Fruit fly (Drosophila melanogaster): ENCODE data around the gene Nprl2.
A peak's percentile ranks its signal among the peaks of the same experiment; 100 is the strongest.

DNA sequence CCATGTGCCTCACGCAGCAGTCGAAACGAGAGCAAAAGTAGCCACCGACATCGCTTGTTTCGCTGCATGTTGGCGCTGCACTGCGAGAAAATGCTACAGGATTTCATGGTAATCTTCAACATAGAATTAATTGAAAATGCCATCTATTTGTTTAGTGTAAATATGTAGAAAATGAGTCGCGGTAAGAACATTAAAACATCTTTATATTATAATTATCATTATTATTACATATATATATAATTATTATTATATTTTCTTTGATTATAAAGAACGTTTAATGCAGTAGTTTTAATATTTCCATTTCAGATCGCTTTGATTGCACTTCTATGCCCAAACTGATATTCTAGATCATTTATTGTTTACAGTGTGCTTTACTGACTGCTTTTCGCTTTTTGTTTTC is 11.1 kb downstream of the Nprl2 start:
- peak; percentile 47; the same call in 1 of the 3 replicates for TF ChIP-seq CG4496 (GFP tag; IDR thresholded peaks at IDR 0.05)
- TF ChIP-seq CG8159 (tag; optimal IDR thresholded peaks at IDR 0.05): peak; percentile 58
- TF ChIP-seq CG15710 (tag; optimal IDR thresholded peaks at IDR 0.05): peak; percentile 63
- TF ChIP-seq EcR (GFP tag; optimal IDR thresholded peaks at IDR 0.05): no peak
- peak; percentile 37 for TF ChIP-seq CG34367 (tag; optimal IDR thresholded peaks at IDR 0.05)
- TF ChIP-seq gl (tag; optimal IDR thresholded peaks at IDR 0.05): no peak
- peak; percentile 54 for TF ChIP-seq Snoo (tag; optimal IDR thresholded peaks at IDR 0.05)
- peak; percentile 23 for TF ChIP-seq CG8301 (tag; optimal IDR thresholded peaks at IDR 0.05)
- TF ChIP-seq CG9948 (tag; optimal IDR thresholded peaks at IDR 0.05): peak; percentile 58
- peak; percentile 16 for TF ChIP-seq CG17806 (tag; optimal IDR thresholded peaks at IDR 0.05)
- peak; percentile 57 for TF ChIP-seq CG14655 (GFP tag; optimal IDR thresholded peaks at IDR 0.05)
- TF ChIP-seq fd96Ca (GFP tag; IDR thresholded peaks at IDR 0.05): no peak; the same call in 2 of the 3 replicates
- TF ChIP-seq rn (GFP tag; IDR thresholded peaks at IDR 0.05): no peak
- 0 out of 2 replicates have a peak, but pooled peaks have one; percentile 38 for TF ChIP-seq CG12605 (GFP tag; IDR thresholded peaks at IDR 0.05)

Measured in whole organism, pupa.